Worm (Caenorhabditis elegans): Measurements from ENCODE around the gene T03D8.6.

ce11 chrV:20866406-20866805 lies 46.3 kb upstream of the T03D8.6 start:
- TF ChIP-seq unc-62 (GFP tag; optimal IDR thresholded peaks at IDR 0.05) (no peak), R02D3.7 (tag; optimal IDR thresholded peaks at IDR 0.05) (no peak), ztf-1 (GFP tag; conservative IDR thresholded peaks at IDR 0.05) (no peak), elt-1 (tag; optimal IDR thresholded peaks at IDR 0.05) (no peak), mab-5 (tag; optimal IDR thresholded peaks at IDR 0.05) (no peak), mdl-1 (tag; optimal IDR thresholded peaks at IDR 0.05) (no peak)
